Worm (Caenorhabditis elegans): ENCODE measurements around the gene egas-4.

The egas-4 gene

ce11 chrIV:7499302-7499701 is 1.7 kb upstream of the egas-4 start:
- TF ChIP-seq lsy-12 (tag; optimal IDR thresholded peaks at IDR 0.05): no peak
- TF ChIP-seq elt-1 (tag; optimal IDR thresholded peaks at IDR 0.05): no peak
- no peak for TF ChIP-seq nhr-76 (tag; optimal IDR thresholded peaks at IDR 0.05)
- no peak for TF ChIP-seq mml-1 (tag; optimal IDR thresholded peaks at IDR 0.05)
- no peak for TF ChIP-seq egl-27 (tag; optimal IDR thresholded peaks at IDR 0.05)
- TF ChIP-seq snpc-4 (tag; optimal IDR thresholded peaks at IDR 0.05): peak; percentile 63
- TF ChIP-seq ztf-4 (tag; optimal IDR thresholded peaks at IDR 0.05): no peak
- no peak for TF ChIP-seq skn-1 (tag; optimal IDR thresholded peaks at IDR 0.05)

- no peak for TF ChIP-seq ceh-28 (tag; optimal IDR thresholded peaks at IDR 0.05)
- TF ChIP-seq pqm-1 (tag; optimal IDR thresholded peaks at IDR 0.05): peak; percentile 52
- TF ChIP-seq elt-2 (tag; optimal IDR thresholded peaks at IDR 0.05): peak; percentile 50
Measured at ce11 chrIV:7497205-7497604, 445 bp downstream of the egas-4 start.

- no peak for TF ChIP-seq nhr-25 (tag; optimal IDR thresholded peaks at IDR 0.05)
- TF ChIP-seq elt-2 (tag; optimal IDR thresholded peaks at IDR 0.05): no peak
- no peak for TF ChIP-seq ceh-16 (tag; optimal IDR thresholded peaks at IDR 0.05)
- no peak for TF ChIP-seq snpc-4 (tag; optimal IDR thresholded peaks at IDR 0.05)
- no peak for TF ChIP-seq unc-39 (tag; optimal IDR thresholded peaks at IDR 0.05)
- TF ChIP-seq hmg-11 (tag; optimal IDR thresholded peaks at IDR 0.05): no peak
Measured at ce11 chrIV:7491464-7491863, 6.2 kb downstream of the egas-4 start, which contains the start of gene F55G1.1. F55G1.1 (plus strand) TSS chrIV:7491764.

ce11 chrIV:7488457-7488783 is 9.2 kb downstream of the egas-4 start:
- TF ChIP-seq nhr-77 (tag; optimal IDR thresholded peaks at IDR 0.05): no peak

- TF ChIP-seq ztf-11 (tag; optimal IDR thresholded peaks at IDR 0.05): no peak
- TF ChIP-seq fkh-2 (tag; optimal IDR thresholded peaks at IDR 0.05): no peak
- no peak for TF ChIP-seq nhr-77 (tag; optimal IDR thresholded peaks at IDR 0.05)
- TF ChIP-seq fkh-10 (GFP tag; optimal IDR thresholded peaks at IDR 0.05): no peak
- no peak for TF ChIP-seq eor-1 (tag; optimal IDR thresholded peaks at IDR 0.05)
- peak; percentile 43 for TF ChIP-seq pha-4 (tag; optimal IDR thresholded peaks at IDR 0.05)
- TF ChIP-seq elt-3 (tag; optimal IDR thresholded peaks at IDR 0.05): no peak
- TF ChIP-seq lsy-12 (tag; optimal IDR thresholded peaks at IDR 0.05): peak; percentile 6
- TF ChIP-seq hmg-11 (tag; optimal IDR thresholded peaks at IDR 0.05): no peak
- no peak for TF ChIP-seq skn-1 (tag; optimal IDR thresholded peaks at IDR 0.05)
- no peak for TF ChIP-seq sea-2 (GFP tag; optimal IDR thresholded peaks at IDR 0.05)
- peak; percentile 27 for TF ChIP-seq elt-2 (tag; optimal IDR thresholded peaks at IDR 0.05)
- no peak for TF ChIP-seq ZK546.5 (tag; optimal IDR thresholded peaks at IDR 0.05)
- TF ChIP-seq lin-15B (tag; optimal IDR thresholded peaks at IDR 0.05): peak; percentile 4
- no peak for TF ChIP-seq ztf-4 (tag; optimal IDR thresholded peaks at IDR 0.05)
- TF ChIP-seq nhr-25 (tag; optimal IDR thresholded peaks at IDR 0.05): peak; percentile 90
- no peak for TF ChIP-seq nhr-23 (tag; optimal IDR thresholded peaks at IDR 0.05)
- TF ChIP-seq nfya-1 (tag; optimal IDR thresholded peaks at IDR 0.05; ENCODE audit: insufficient read depth): no peak
- TF ChIP-seq pqm-1 (tag; optimal IDR thresholded peaks at IDR 0.05): peak; percentile 33
- TF ChIP-seq snpc-4 (tag; optimal IDR thresholded peaks at IDR 0.05): peak; percentile 6
- peak; percentile 51 for TF ChIP-seq nhr-43 (tag; optimal IDR thresholded peaks at IDR 0.05; ENCODE audit: poor library complexity, severe bottlenecking)
- no peak for TF ChIP-seq R02D3.7 (tag; optimal IDR thresholded peaks at IDR 0.05)
Measured at ce11 chrIV:7487554-7488456, 9.8 kb downstream of the egas-4 start, which contains the start of the genes his-60 and his-59. his-60 (minus strand) TSS chrIV:7487992. his-59 (plus strand) TSS chrIV:7488249.

- TF ChIP-seq pha-4 (tag; optimal IDR thresholded peaks at IDR 0.05): peak; percentile 73
- TF ChIP-seq nhr-76 (tag; optimal IDR thresholded peaks at IDR 0.05): no peak
- no peak for TF ChIP-seq nhr-237 (tag; optimal IDR thresholded peaks at IDR 0.05)
- peak; percentile 18 for TF ChIP-seq nhr-43 (tag; optimal IDR thresholded peaks at IDR 0.05; ENCODE audit: poor library complexity, severe bottlenecking)
- TF ChIP-seq snpc-4 (tag; optimal IDR thresholded peaks at IDR 0.05): peak; percentile 82
- peak; percentile 83 for TF ChIP-seq elt-2 (tag; optimal IDR thresholded peaks at IDR 0.05)
- no peak for TF ChIP-seq egl-5 (tag; optimal IDR thresholded peaks at IDR 0.05)
- no peak for TF ChIP-seq ztf-11 (tag; optimal IDR thresholded peaks at IDR 0.05)
- no peak for TF ChIP-seq ztf-4 (tag; optimal IDR thresholded peaks at IDR 0.05)
- no peak for TF ChIP-seq sea-2 (GFP tag; optimal IDR thresholded peaks at IDR 0.05)
- peak; percentile 85 for TF ChIP-seq nhr-25 (tag; optimal IDR thresholded peaks at IDR 0.05)
- no peak for TF ChIP-seq ceh-16 (tag; optimal IDR thresholded peaks at IDR 0.05)
- no peak for TF ChIP-seq daf-12 (tag; optimal IDR thresholded peaks at IDR 0.05)
- TF ChIP-seq lin-15B (tag; optimal IDR thresholded peaks at IDR 0.05): peak; percentile 13
- TF ChIP-seq jun-1 (tag; optimal IDR thresholded peaks at IDR 0.05): peak; percentile 43
- TF ChIP-seq nhr-28 (tag; optimal IDR thresholded peaks at IDR 0.05): no peak
- TF ChIP-seq unc-39 (tag; optimal IDR thresholded peaks at IDR 0.05): no peak
- peak; percentile 49 for TF ChIP-seq nfya-1 (tag; optimal IDR thresholded peaks at IDR 0.05; ENCODE audit: insufficient read depth)
- TF ChIP-seq mml-1 (tag; optimal IDR thresholded peaks at IDR 0.05): no peak
- TF ChIP-seq egl-27 (tag; optimal IDR thresholded peaks at IDR 0.05): no peak
- TF ChIP-seq lsy-12 (tag; optimal IDR thresholded peaks at IDR 0.05): peak; percentile 63
- no peak for TF ChIP-seq fos-1 (tag; optimal IDR thresholded peaks at IDR 0.05)
- no peak for TF ChIP-seq fkh-2 (tag; optimal IDR thresholded peaks at IDR 0.05)
- TF ChIP-seq skn-1 (tag; optimal IDR thresholded peaks at IDR 0.05): no peak
- peak; percentile 42 for TF ChIP-seq elt-1 (tag; optimal IDR thresholded peaks at IDR 0.05)
- TF ChIP-seq pqm-1 (tag; optimal IDR thresholded peaks at IDR 0.05): peak; percentile 52
Measured at ce11 chrIV:7486201-7486947, 11.3 kb downstream of the egas-4 start, which contains the start of the genes his-61 and his-62. his-61 (minus strand) TSS chrIV:7486217. his-62 (plus strand) TSS chrIV:7486545.
